Fruit fly (Drosophila melanogaster) whole organism, prepupa: ENCODE results near the gene CG12054.
A peak's percentile ranks its signal among the peaks of the same experiment; 100 is the strongest.

Source experiments
- Blimp-1 ChIP-seq: fragments of 200-800 bp; sonication (Bioruptor generic); optimal IDR thresholded peaks from 3 replicates; lab custom pipeline; 2017; ENCODE audit warnings: missing biosample characterization, missing genetic modification characterization, mild to moderate bottlenecking, moderate library complexity, missing genetic modification reagents
- CG10631 ChIP-seq: fragments of 200-800 bp; sonication (Bioruptor generic); optimal IDR thresholded peaks from 2 replicates; lab custom pipeline; 2016; ENCODE audit warnings: missing biosample characterization, missing genetic modification characterization
- CG10669 ChIP-seq: fragments of 200-800 bp; sonication (Bioruptor generic); optimal IDR thresholded peaks from 3 replicates; lab custom pipeline; 2018; ENCODE audit warnings: missing biosample characterization, mild to moderate bottlenecking, missing genetic modification characterization, moderate library complexity
- CG11294 ChIP-seq: fragments of 200-800 bp; sonication (Bioruptor generic); IDR thresholded peaks from 2 replicates; pipeline ENCODE4 v1.3.6; 2022; ENCODE audit warnings: missing biosample characterization, missing genetic modification characterization
- CG11902 ChIP-seq: fragments of 200-800 bp; sonication (Bioruptor generic); optimal IDR thresholded peaks from 3 replicates; lab custom pipeline; 2016; ENCODE audit warnings: missing biosample characterization, missing genetic modification characterization
- CG1621 ChIP-seq: fragments of 200-800 bp; sonication (Bioruptor generic); optimal IDR thresholded peaks from 3 replicates; lab custom pipeline; 2018; ENCODE audit warnings: missing biosample characterization, mild to moderate bottlenecking, missing genetic modification characterization
- CG3032 ChIP-seq: fragments of 200-800 bp; optimal IDR thresholded peaks from 2 replicates; lab custom pipeline; 2019; ENCODE audit warnings: missing biosample characterization, mild to moderate bottlenecking, missing genetic modification characterization, moderate library complexity
- CG32006 ChIP-seq: fragments of 200-800 bp; sonication (Bioruptor generic); optimal IDR thresholded peaks from 3 replicates; lab custom pipeline; 2017; ENCODE audit warnings: missing biosample characterization, mild to moderate bottlenecking, missing genetic modification characterization
- CG34406 ChIP-seq: fragments of 200-800 bp; sonication (Bioruptor generic); optimal IDR thresholded peaks from 3 replicates; lab custom pipeline; 2016; ENCODE audit warnings: missing biosample characterization, missing genetic modification characterization
- CG3919 ChIP-seq: fragments of 200-800 bp; sonication (Bioruptor generic); optimal IDR thresholded peaks from 3 replicates; lab custom pipeline; 2016; ENCODE audit warnings: missing biosample characterization, missing genetic modification characterization
- CG6163 ChIP-seq: fragments of 200-800 bp; sonication (Bioruptor generic); IDR thresholded peaks from 3 replicates; pipeline ENCODE4 v1.3.6; 2022; ENCODE audit warnings: missing biosample characterization, missing genetic modification characterization
- CG6276 ChIP-seq: fragments of 200-800 bp; sonication (Bioruptor generic); optimal IDR thresholded peaks from 2 replicates; lab custom pipeline; 2017; ENCODE audit warnings: missing biosample characterization, mild to moderate bottlenecking, missing genetic modification characterization
- CG6808 ChIP-seq: fragments of 200-800 bp; sonication (Bioruptor generic); optimal IDR thresholded peaks from 3 replicates; lab custom pipeline; 2017; ENCODE audit warnings: missing biosample characterization, missing genetic modification characterization, mild to moderate bottlenecking, moderate library complexity, missing genetic modification reagents
- CG6854 ChIP-seq: fragments of 200-800 bp; sonication (Bioruptor generic); optimal IDR thresholded peaks from 2 replicates; lab custom pipeline; 2017; ENCODE audit warnings: missing biosample characterization, mild to moderate bottlenecking, missing genetic modification characterization
- CG7368 ChIP-seq: fragments of 200-800 bp; sonication (Bioruptor generic); optimal IDR thresholded peaks from 3 replicates; lab custom pipeline; 2016; ENCODE audit warnings: missing biosample characterization, missing genetic modification characterization
- CG8319 ChIP-seq: fragments of 200-800 bp; sonication (Bioruptor generic); optimal IDR thresholded peaks from 3 replicates; lab custom pipeline; 2016; ENCODE audit warnings: missing biosample characterization, missing genetic modification characterization
- CG9139 ChIP-seq: fragments of 200-800 bp; sonication (Bioruptor generic); optimal IDR thresholded peaks from 3 replicates; lab custom pipeline; 2017; ENCODE audit warnings: missing biosample characterization, mild to moderate bottlenecking, missing genetic modification characterization
- Eip75B ChIP-seq: fragments of 200-800 bp; sonication (Bioruptor generic); optimal IDR thresholded peaks from 3 replicates; lab custom pipeline; 2016; ENCODE audit warnings: missing biosample characterization, missing genetic modification characterization
- Eip78C ChIP-seq: fragments of 200-800 bp; sonication (Bioruptor generic); peaks from one replicate; lab custom pipeline; 2016; ENCODE audit warnings: missing biosample characterization, missing genetic modification characterization
- Eip93F ChIP-seq: fragments of 200-800 bp; sonication (Bioruptor generic); optimal IDR thresholded peaks from 2 replicates; lab custom pipeline; 2016; ENCODE audit warnings: missing biosample characterization, mild to moderate bottlenecking, missing genetic modification characterization
- Ets21C ChIP-seq: fragments of 200-800 bp; sonication (Bioruptor generic); optimal IDR thresholded peaks from 3 replicates; lab custom pipeline; 2016; ENCODE audit warnings: missing biosample characterization, missing genetic modification characterization
- Gug ChIP-seq: fragments of 200-800 bp; sonication (Bioruptor generic); IDR thresholded peaks from 2 replicates; pipeline ENCODE4 v1.3.6; 2022; ENCODE audit warnings: missing biosample characterization, missing genetic modification characterization
- Hr38 ChIP-seq: sonication (Bioruptor generic); optimal IDR thresholded peaks from 2 replicates; lab custom pipeline; 2016; ENCODE audit warnings: missing biosample characterization, missing genetic modification characterization
- Hr39 ChIP-seq: fragments of 200-800 bp; sonication (Bioruptor generic); optimal IDR thresholded peaks from 2 replicates; lab custom pipeline; 2016; ENCODE audit warnings: missing biosample characterization, missing genetic modification characterization
- Hr4 ChIP-seq: fragments of 200-800 bp; sonication (Bioruptor generic); optimal IDR thresholded peaks from 3 replicates; lab custom pipeline; 2016; ENCODE audit warnings: missing biosample characterization, missing genetic modification characterization
- Lpt ChIP-seq: fragments of 200-800 bp; sonication (Bioruptor generic); optimal IDR thresholded peaks from 3 replicates; lab custom pipeline; 2016; ENCODE audit warnings: missing biosample characterization, missing genetic modification characterization
- OdsH ChIP-seq: fragments of 200-800 bp; sonication (Bioruptor generic); optimal IDR thresholded peaks from 3 replicates; lab custom pipeline; 2016; ENCODE audit warnings: missing biosample characterization, missing genetic modification characterization
- Sox102F ChIP-seq: fragments of 200-800 bp; sonication (Bioruptor generic); optimal IDR thresholded peaks from 2 replicates; lab custom pipeline; 2016; ENCODE audit warnings: missing biosample characterization, mild to moderate bottlenecking, missing genetic modification characterization
- Sox14 ChIP-seq: fragments of 200-800 bp; sonication (Bioruptor generic); optimal IDR thresholded peaks from 3 replicates; lab custom pipeline; 2016; ENCODE audit warnings: missing biosample characterization, missing genetic modification characterization
- Sox15 ChIP-seq: fragments of 200-800 bp; sonication (Bioruptor generic); optimal IDR thresholded peaks from 3 replicates; lab custom pipeline; 2016; ENCODE audit warnings: missing biosample characterization, missing genetic modification characterization
- achi ChIP-seq: fragments of 200-800 bp; sonication (Bioruptor generic); optimal IDR thresholded peaks from 3 replicates; lab custom pipeline; 2016; ENCODE audit warnings: missing biosample characterization, missing genetic modification characterization
- acj6 ChIP-seq: fragments of 200-800 bp; sonication (Bioruptor generic); optimal IDR thresholded peaks from 3 replicates; lab custom pipeline; 2016; ENCODE audit warnings: missing biosample characterization, missing genetic modification characterization
- dac ChIP-seq: fragments of 200-800 bp; sonication (Bioruptor generic); optimal IDR thresholded peaks from 2 replicates; lab custom pipeline; 2017; ENCODE audit warnings: missing biosample characterization, mild to moderate bottlenecking, missing genetic modification characterization
- dsx ChIP-seq: fragments of 200-800 bp; optimal IDR thresholded peaks from 3 replicates; lab custom pipeline; 2019; ENCODE audit warnings: missing biosample characterization, mild to moderate bottlenecking, missing genetic modification characterization, moderate library complexity; ENCODE audit not compliant: poor library complexity, severe bottlenecking
- eg ChIP-seq: fragments of 200-800 bp; sonication (Bioruptor generic); IDR thresholded peaks from 3 replicates; pipeline ENCODE4 v1.3.6; 2022; ENCODE audit warnings: missing biosample characterization, missing genetic modification characterization
- esn ChIP-seq: fragments of 200-800 bp; sonication (Bioruptor generic); optimal IDR thresholded peaks from 2 replicates; lab custom pipeline; 2016; ENCODE audit warnings: missing biosample characterization, mild to moderate bottlenecking, missing genetic modification characterization, moderate library complexity
- fd59A ChIP-seq: fragments of 200-800 bp; sonication (Bioruptor generic); optimal IDR thresholded peaks from 2 replicates; lab custom pipeline; 2017; ENCODE audit warnings: missing biosample characterization, mild to moderate bottlenecking, missing genetic modification characterization, missing genetic modification reagents
- fd85E ChIP-seq: fragments of 200-800 bp; sonication (Bioruptor generic); optimal IDR thresholded peaks from 3 replicates; lab custom pipeline; 2016; ENCODE audit warnings: missing biosample characterization, missing genetic modification characterization
- lz ChIP-seq: fragments of 200-800 bp; sonication (Bioruptor generic); optimal IDR thresholded peaks from 3 replicates; lab custom pipeline; 2016; ENCODE audit warnings: missing biosample characterization, missing genetic modification characterization
- net ChIP-seq: fragments of 200-800 bp; sonication (Bioruptor generic); optimal IDR thresholded peaks from 3 replicates; lab custom pipeline; 2016; ENCODE audit warnings: missing biosample characterization, missing genetic modification characterization
- pdm3 ChIP-seq: fragments of 200-800 bp; sonication (Bioruptor generic); optimal IDR thresholded peaks from 3 replicates; lab custom pipeline; 2016; ENCODE audit warnings: missing biosample characterization, missing genetic modification characterization
- spab ChIP-seq: fragments of 200-800 bp; sonication (Bioruptor generic); optimal IDR thresholded peaks from 2 replicates; lab custom pipeline; 2017; ENCODE audit warnings: missing biosample characterization, mild to moderate bottlenecking, missing genetic modification characterization, missing genetic modification reagents
- ss ChIP-seq, 2 experiments: fragments of 200-800 bp; sonication (Bioruptor generic); optimal IDR thresholded peaks; 2 replicates in 1 of 2; 3 replicates in 1 of 2; lab custom pipeline; 2017 to 2018; ENCODE audit warnings: mild to moderate bottlenecking in 2 of 2, missing biosample characterization in 2 of 2, missing genetic modification characterization in 2 of 2, moderate library complexity in 1 of 2
- svp ChIP-seq: fragments of 200-800 bp; sonication (Bioruptor generic); peaks from one replicate; lab custom pipeline; 2016; ENCODE audit warnings: missing biosample characterization, missing genetic modification characterization
- topi ChIP-seq: fragments of 200-800 bp; sonication (Bioruptor generic); optimal IDR thresholded peaks from 3 replicates; lab custom pipeline; 2016; ENCODE audit warnings: missing biosample characterization, missing genetic modification characterization
- vri ChIP-seq: fragments of 200-800 bp; sonication (Bioruptor generic); optimal IDR thresholded peaks from 3 replicates; lab custom pipeline; 2016; ENCODE audit warnings: missing biosample characterization, mild to moderate bottlenecking, missing genetic modification characterization

CG12054 gene

dm6 chr3R:31223971-31224860, 3.7 kb downstream of the CG12054 start:
- peak; percentile 98 for TF ChIP-seq svp (GFP tag; lab: Kevin White, UChicago)
- 0 out of 3 replicates have a peak, but pooled peaks have one; percentile 33 for TF ChIP-seq CG6163 (GFP tag; lab: Robert Waterston, UW)
- peak; percentile 46 for TF ChIP-seq Eip78C (GFP tag; lab: Kevin White, UChicago)
- no peak for TF ChIP-seq Sox15 (GFP tag; lab: Kevin White, UChicago)

DNA sequence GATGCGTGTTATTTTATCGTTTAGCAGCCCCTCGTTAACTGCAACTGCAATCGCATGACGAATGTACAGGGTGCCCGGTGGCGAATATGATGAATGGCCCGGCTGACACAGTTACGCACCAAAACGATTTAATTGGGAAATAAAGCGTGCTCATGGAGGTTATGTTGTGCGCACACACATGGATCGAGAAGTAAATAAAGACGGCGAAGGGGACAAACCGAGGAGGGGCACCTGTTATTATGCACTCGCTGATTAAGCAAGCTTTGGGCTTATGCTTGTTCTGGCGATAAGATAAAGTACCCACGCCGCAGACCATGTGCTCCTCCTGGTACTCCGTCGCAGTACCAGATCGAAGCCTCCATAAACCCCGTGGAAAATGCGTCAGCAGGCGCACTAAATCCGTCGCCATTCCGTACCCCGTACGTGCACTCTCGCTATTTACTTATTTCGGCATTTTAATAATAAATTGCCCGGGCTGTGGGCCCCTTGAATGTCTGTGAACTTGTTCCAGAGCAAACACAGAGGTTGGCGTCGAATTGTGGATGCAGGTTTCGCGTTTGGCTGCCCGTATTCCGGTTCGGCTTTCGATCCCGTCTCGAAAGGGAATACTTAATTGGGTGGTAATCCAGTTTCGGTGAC, 4.7 kb downstream of the CG12054 start:
- TF ChIP-seq CG6854 (GFP tag; lab: Kevin White, UChicago) (peak; percentile 39), spab (GFP tag; lab: Kevin White, UChicago) (no peak), pdm3 (GFP tag; lab: Kevin White, UChicago) (no peak), net (GFP tag; lab: Kevin White, UChicago) (no peak), CG7368 (peak; percentile 60), fd85E (peak; percentile 7), Eip93F (GFP tag; lab: Kevin White, UChicago) (peak; percentile 68), dac (GFP tag; lab: Kevin White, UChicago) (no peak), dsx (GFP tag; lab: Kevin White, UChicago) (no peak), Hr4 (peak; percentile 45), CG3032 (tag; lab: Kevin White, UChicago) (no peak), CG3919 (no peak), CG1621 (tag; lab: Kevin White, UChicago) (no peak), Blimp-1 (GFP tag; lab: Kevin White, UChicago) (peak; percentile 24), CG34406 (GFP tag; lab: Kevin White, UChicago) (peak; percentile 84), Sox14 (GFP tag; lab: Kevin White, UChicago) (no peak), CG6808 (GFP tag; lab: Kevin White, UChicago) (no peak), Hr39 (GFP tag; lab: Kevin White, UChicago) (peak; percentile 68), eg (GFP tag; lab: Robert Waterston, UW) (peak; percentile 73; the same call in 2 of the 3 replicates), CG11902 (peak; percentile 28), Eip78C (GFP tag; lab: Kevin White, UChicago) (peak; percentile 89), Sox15 (GFP tag; lab: Kevin White, UChicago) (peak; percentile 50), CG32006 (GFP tag; lab: Kevin White, UChicago) (no peak), Sox102F (GFP tag; lab: Kevin White, UChicago) (peak; percentile 86), CG10669 (GFP tag; lab: Kevin White, UChicago) (no peak), fd59A (peak; percentile 8), vri (peak; percentile 94), CG6276 (no peak), achi (GFP tag; lab: Kevin White, UChicago) (no peak), CG8319 (peak; percentile 52), acj6 (GFP tag; lab: Kevin White, UChicago) (peak; percentile 55), CG6163 (GFP tag; lab: Robert Waterston, UW) (peak; percentile 69; the same call in 2 of the 3 replicates), esn (peak; percentile 83), CG9139 (no peak), Ets21C (GFP tag; lab: Kevin White, UChicago) (peak; percentile 58), topi (GFP tag; lab: Kevin White, UChicago) (peak; percentile 72), ss (GFP tag; optimal IDR thresholded peaks at IDR 0.05; lab: Kevin White, UChicago) (no peak), Lpt (GFP tag; lab: Kevin White, UChicago) (peak; percentile 40), OdsH (no peak), CG11294 (GFP tag; lab: Robert Waterston, UW) (no peak; the same call in 1 of the 2 replicates), lz (GFP tag; lab: Kevin White, UChicago) (peak; percentile 80), CG10631 (GFP tag; lab: Kevin White, UChicago) (peak; percentile 25), svp (GFP tag; lab: Kevin White, UChicago) (peak; percentile 91), Hr38 (no peak), Eip75B (peak; percentile 80), Gug (GFP tag; lab: Robert Waterston, UW) (0 out of 2 replicates have a peak, but pooled peaks have one; percentile 25)
